Worm (Caenorhabditis elegans) whole organism, L3 larva: ENCODE data around the gene C16A11.5.

Source experiments
- ceh-82 ChIP-seq: fragments of 150-350 bp; optimal IDR thresholded peaks from 2 replicates; lab custom pipeline; 2014; ENCODE audit warnings: missing biosample characterization, missing genetic modification characterization
- pqm-1 ChIP-seq: fragments of 150-350 bp; optimal IDR thresholded peaks from 2 replicates; lab custom pipeline; 2017; ENCODE audit warnings: missing biosample characterization, missing genetic modification characterization, inconsistent platforms

DNA sequence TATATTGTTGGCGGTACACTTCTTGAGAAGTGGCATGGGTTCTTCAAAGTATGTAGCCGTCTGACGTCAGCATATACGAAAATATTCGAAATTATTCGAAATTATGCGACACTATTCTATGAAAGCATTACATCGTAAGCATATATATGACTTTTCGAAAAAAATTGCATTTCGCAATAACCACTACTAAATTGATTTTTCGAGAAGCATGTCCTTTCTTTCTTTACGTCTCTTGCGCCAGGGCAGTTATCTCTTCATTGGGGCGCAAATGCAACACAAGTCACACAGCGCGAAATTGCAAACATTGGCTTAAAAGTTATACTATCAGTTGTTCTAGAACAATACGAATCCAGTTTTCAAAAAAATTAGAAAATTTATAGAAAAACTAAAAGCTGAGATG is 49.3 kb upstream of the C16A11.5 start:
- TF ChIP-seq ceh-82 (tag; lab: Kevin White, UChicago) (no peak), pqm-1 (tag; lab: Kevin White, UChicago) (no peak)
